Fruit fly (Drosophila melanogaster): Measurements from ENCODE around the gene CG3168.

Gene CG3168

dm6 chrX:6759184-6759965, 19.6 kb upstream of the CG3168 start (continued):
- TF ChIP-seq CG32532 (GFP tag; IDR thresholded peaks at IDR 0.05) = 0 out of 2 replicates have a peak, but pooled peaks have one; percentile 10
- no peak for TF ChIP-seq nau (GFP tag; optimal IDR thresholded peaks at IDR 0.05)
- no peak for TF ChIP-seq Spps (tag; optimal IDR thresholded peaks at IDR 0.05)
- no peak for TF ChIP-seq hb (GFP tag; IDR thresholded peaks at IDR 0.05; ENCODE audit: partially characterized antibody)
- TF ChIP-seq twi (tag; optimal IDR thresholded peaks at IDR 0.05) = peak; percentile 30
- no peak for TF ChIP-seq sens-2 (GFP tag; IDR thresholded peaks at IDR 0.05)
- no peak for TF ChIP-seq Dip3 (GFP tag; optimal IDR thresholded peaks at IDR 0.05)
- no peak for TF ChIP-seq CG34376 (GFP tag; optimal IDR thresholded peaks at IDR 0.05)
- peak; percentile 19 for TF ChIP-seq CG14710 (tag; optimal IDR thresholded peaks at IDR 0.05)
- TF ChIP-seq ATbp (GFP tag; optimal IDR thresholded peaks at IDR 0.05) = no peak
- no peak for TF ChIP-seq Stat92E (GFP tag; optimal IDR thresholded peaks at IDR 0.05)
- TF ChIP-seq CG11398 (GFP tag; optimal IDR thresholded peaks at IDR 0.05) = no peak
- TF ChIP-seq luna (GFP tag; optimal IDR thresholded peaks at IDR 0.05) = no peak
- TF ChIP-seq Gug (GFP tag; IDR thresholded peaks at IDR 0.05) = no peak
- no peak for TF ChIP-seq CG9817 (tag; optimal IDR thresholded peaks at IDR 0.05)
- no peak for TF ChIP-seq Hand (GFP tag; optimal IDR thresholded peaks at IDR 0.05)
- no peak for TF ChIP-seq gro (GFP tag; optimal IDR thresholded peaks at IDR 0.05)
- no peak for TF ChIP-seq lov (optimal IDR thresholded peaks at IDR 0.05)
- TF ChIP-seq lov (GFP tag; IDR thresholded peaks at IDR 0.05) = no peak
- no peak for TF ChIP-seq ERR (GFP tag; optimal IDR thresholded peaks at IDR 0.05)
- TF ChIP-seq CG6791 (GFP tag; IDR thresholded peaks at IDR 0.05; ENCODE audit: partially characterized antibody) = peak; percentile 71; the same call in 1 of the 3 replicates
- TF ChIP-seq Dad (GFP tag; optimal IDR thresholded peaks at IDR 0.05) = no peak
- no peak for TF ChIP-seq CoRest (tag; optimal IDR thresholded peaks at IDR 0.05)
- no peak for TF ChIP-seq Hr39 (optimal IDR thresholded peaks at IDR 0.05)
- no peak for TF ChIP-seq usp (GFP tag; optimal IDR thresholded peaks at IDR 0.05)
- no peak for TF ChIP-seq CG9215 (GFP tag; IDR thresholded peaks at IDR 0.05)
- TF ChIP-seq CG11247 (GFP tag; IDR thresholded peaks at IDR 0.05) = no peak
- peak; percentile 41 for TF ChIP-seq CG15479 (GFP tag; optimal IDR thresholded peaks at IDR 0.05)
- no peak for TF ChIP-seq CG3847 (GFP tag; IDR thresholded peaks at IDR 0.05)
- TF ChIP-seq Bgb (GFP tag; IDR thresholded peaks at IDR 0.05; ENCODE audit: partially characterized antibody) = peak; percentile 75
- TF ChIP-seq Opbp (GFP tag; IDR thresholded peaks at IDR 0.05; ENCODE audit: partially characterized antibody) = no peak; the same call in 2 of the 3 replicates
- TF ChIP-seq CG10543 (GFP tag; optimal IDR thresholded peaks at IDR 0.05) = no peak
- no peak for TF ChIP-seq sob (GFP tag; IDR thresholded peaks at IDR 0.05)
- no peak for TF ChIP-seq CG14014 (GFP tag; IDR thresholded peaks at IDR 0.05)
- no peak for TF ChIP-seq gem (tag; optimal IDR thresholded peaks at IDR 0.05)
- peak; percentile 81; the same call in 2 of the 3 replicates for TF ChIP-seq Doc3 (GFP tag; IDR thresholded peaks at IDR 0.05; ENCODE audit: partially characterized antibody)
- TF ChIP-seq btn (GFP tag; optimal IDR thresholded peaks at IDR 0.05) = no peak
- no peak for TF ChIP-seq kah (GFP tag; optimal IDR thresholded peaks at IDR 0.05)
- TF ChIP-seq ase (GFP tag; IDR thresholded peaks at IDR 0.05) = no peak
- TF ChIP-seq CG13287 (GFP tag; IDR thresholded peaks at IDR 0.05; ENCODE audit: partially characterized antibody) = peak; percentile 84
- no peak for TF ChIP-seq CG6765 (GFP tag; optimal IDR thresholded peaks at IDR 0.05)
- TF ChIP-seq ssp (GFP tag; IDR thresholded peaks at IDR 0.05) = no peak
- TF ChIP-seq CG12236 (GFP tag; optimal IDR thresholded peaks at IDR 0.05) = no peak

Data from whole organism, embryonic.